Comparison of ENCODE assay signal across 1 worm cellular context in genomic region chrX:10597554-10598191, ce11.
A peak's percentile ranks its signal among the peaks of the same experiment; 100 is the strongest.
TF ChIP-seq lines count a peak whose summit lies in the region.

No protein-coding gene starts in this region.

TF ChIP-seq in whole organism, L1 larva, 84 proteins besides CTCF, POLR2A, EP300 and RAD21 (continued from another document):
- TF ChIP-seq elt-2 (tag; optimal IDR thresholded peaks at IDR 0.05; lab: Kevin White, UChicago) (peak; percentile 43), xbp-1 (tag; optimal IDR thresholded peaks at IDR 0.05; lab: Kevin White, UChicago) (peak; percentile 26), rnt-1 (tag; optimal IDR thresholded peaks at IDR 0.05; lab: Kevin White, UChicago) (peak; percentile 73), nhr-19 (GFP tag; conservative IDR thresholded peaks at IDR 0.05; lab: Robert Waterston, UW) (0 out of 2 replicates have a peak, but pooled peaks have one; percentile 9), ceh-82 (tag; optimal IDR thresholded peaks at IDR 0.05; lab: Kevin White, UChicago) (peak in 2 of 3 experiments; percentile 50 to 51), lin-14 (GFP tag; optimal IDR thresholded peaks at IDR 0.05; lab: Kevin White, UChicago) (peak; percentile 71), C16A3.4 (tag; optimal IDR thresholded peaks at IDR 0.05; lab: Kevin White, UChicago) (no peak)
